Worm (Caenorhabditis elegans): Measurements from ENCODE around the gene F59B2.8.

F59B2.8 gene

DNA sequence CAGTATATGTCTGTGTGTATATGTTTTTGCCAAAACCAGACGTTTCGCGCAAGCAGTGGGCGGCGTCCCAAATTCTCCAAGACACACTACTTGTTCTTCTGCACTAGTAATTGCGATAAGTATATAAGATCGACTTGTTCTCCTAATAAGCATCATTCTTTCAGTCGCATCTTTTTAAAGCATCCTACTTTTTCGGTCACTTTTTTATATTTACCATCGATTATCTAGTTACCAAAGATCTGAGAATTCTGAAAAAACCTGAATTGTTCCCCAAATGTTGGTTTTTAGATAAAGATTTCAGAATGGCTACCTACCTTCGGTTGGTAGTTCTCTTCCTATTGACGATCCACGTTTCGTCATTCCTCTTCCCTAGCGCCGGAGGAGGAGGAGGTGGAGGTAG, 48.0 kb downstream of the F59B2.8 start, which contains the start of gene grl-25:
Gene grl-25 (plus strand): TSS at position 301 of the 400 bp plus-strand sequence.
- TF ChIP-seq fos-1 (tag; optimal IDR thresholded peaks at IDR 0.05) (no peak), egl-43 (GFP tag; IDR thresholded peaks at IDR 0.05) (no peak), ceh-44 (GFP tag; IDR thresholded peaks at IDR 0.05) (no peak), dpl-1 (GFP tag; optimal IDR thresholded peaks at IDR 0.05) (no peak), pqm-1 (tag; optimal IDR thresholded peaks at IDR 0.05) (no peak), ZK337.2 (GFP tag; IDR thresholded peaks at IDR 0.05) (no peak), hmg-1.1 (GFP tag; IDR thresholded peaks at IDR 0.05) (no peak), F44E2.7 (GFP tag; IDR thresholded peaks at IDR 0.05) (no peak), dmd-8 (GFP tag; IDR thresholded peaks at IDR 0.05) (no peak), ZK546.5 (tag; optimal IDR thresholded peaks at IDR 0.05) (no peak), tag-97 (GFP tag; IDR thresholded peaks at IDR 0.05) (no peak), Y48G9A.11 (GFP tag; IDR thresholded peaks at IDR 0.05) (no peak), mep-1 (tag; optimal IDR thresholded peaks at IDR 0.05) (no peak), saeg-2 (GFP tag; IDR thresholded peaks at IDR 0.05) (no peak), mxl-2 (GFP tag; conservative IDR thresholded peaks at IDR 0.05) (no peak)

DNA sequence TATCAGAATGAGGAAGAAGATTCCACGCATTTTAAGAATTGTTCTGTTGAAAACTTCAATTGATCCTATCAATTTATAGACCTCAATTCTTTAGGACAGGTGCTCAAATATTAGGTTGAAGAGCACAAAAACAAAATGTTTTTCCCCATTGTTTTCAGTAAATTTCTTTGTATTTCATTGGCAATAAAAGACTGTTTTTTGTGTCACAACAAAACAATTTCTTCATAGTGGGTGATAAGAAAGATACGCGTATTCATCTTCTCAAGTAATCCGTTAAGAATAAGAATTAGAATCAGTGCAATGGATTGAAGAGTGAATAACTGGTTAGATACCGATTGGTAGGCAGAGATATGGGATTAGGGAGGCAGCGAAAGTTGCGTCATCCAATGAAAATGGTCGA, 49.3 kb downstream of the F59B2.8 start, which contains the start of gene ZK643.6:
Gene ZK643.6 (minus strand): TSS at position 101 of the 400 bp plus-strand sequence.
- TF ChIP-seq vab-7 (GFP tag; IDR thresholded peaks at IDR 0.05) (no peak), hlh-30 (tag; optimal IDR thresholded peaks at IDR 0.05; ENCODE audit: insufficient read depth) (no peak), nhr-11 (tag; optimal IDR thresholded peaks at IDR 0.05) (no peak), ztf-7 (tag; optimal IDR thresholded peaks at IDR 0.05) (no peak), R02D3.7 (tag; optimal IDR thresholded peaks at IDR 0.05) (no peak), ceh-20 (GFP tag; IDR thresholded peaks at IDR 0.05) (no peak), Y48G9A.11 (GFP tag; IDR thresholded peaks at IDR 0.05) (no peak)
